Worm (Caenorhabditis elegans) whole organism, late embryonic: ENCODE results near the gene T18D3.9.

Source experiments
- ama-1 ChIP-seq: fragments of 150-350 bp; optimal IDR thresholded peaks from 2 replicates; lab custom pipeline; 2014
- ceh-34 ChIP-seq: sonication (generic microtip); optimal IDR thresholded peaks from 2 replicates; lab custom pipeline; 2016; ENCODE audit warnings: mild to moderate bottlenecking, missing genetic modification characterization, missing compliant biosample characterization
- ceh-9 ChIP-seq: sonication (generic microtip); optimal IDR thresholded peaks from 2 replicates; lab custom pipeline; 2016; ENCODE audit warnings: mild to moderate bottlenecking, missing genetic modification characterization, inconsistent platforms, missing compliant biosample characterization
- dmd-4 ChIP-seq: sonication (generic microtip); optimal IDR thresholded peaks from 2 replicates; lab custom pipeline; 2016; ENCODE audit warnings: borderline replicate concordance, missing genetic modification characterization, missing compliant biosample characterization
- dve-1 ChIP-seq: sonication (generic microtip); optimal IDR thresholded peaks from 2 replicates; lab custom pipeline; 2017; ENCODE audit warnings: antibody characterized with exemption, mild to moderate bottlenecking, missing genetic modification characterization, missing compliant biosample characterization
- elt-2 ChIP-seq: sonication (generic microtip); optimal IDR thresholded peaks from 2 replicates; lab custom pipeline; 2016; ENCODE audit warnings: missing genetic modification reagents, missing genetic modification characterization, missing compliant biosample characterization
- ets-4 ChIP-seq: sonication (generic microtip); optimal IDR thresholded peaks from 2 replicates; lab custom pipeline; 2016; ENCODE audit warnings: missing genetic modification characterization, missing compliant biosample characterization
- hlh-6 ChIP-seq: sonication (generic microtip); optimal IDR thresholded peaks from 2 replicates; lab custom pipeline; 2016; ENCODE audit warnings: missing genotype, missing genetic modification characterization, missing compliant biosample characterization
- pha-4 ChIP-seq: fragments of 150-350 bp; optimal IDR thresholded peaks from 2 replicates; lab custom pipeline; 2018; ENCODE audit warnings: missing biosample characterization, missing genetic modification reagents, missing genetic modification characterization

DNA sequence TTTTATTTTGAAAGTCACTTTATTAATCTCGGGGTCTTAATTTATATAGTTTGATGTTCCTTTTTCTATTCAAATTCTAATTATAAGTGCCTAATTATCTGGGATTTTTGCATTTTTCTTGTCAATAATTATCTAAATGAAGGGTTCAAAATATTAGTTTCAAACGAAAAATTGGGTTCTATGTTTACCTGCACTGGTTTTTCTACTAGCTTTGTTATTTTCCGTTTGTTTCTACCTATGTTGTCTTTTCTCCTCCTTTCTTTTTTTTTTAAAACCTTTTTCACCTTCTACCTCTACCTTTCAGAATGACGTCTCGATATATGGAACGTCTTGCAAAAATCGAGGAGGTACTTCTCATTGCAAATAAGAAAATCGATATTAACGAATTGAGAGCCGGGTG, 30.5 kb upstream of the T18D3.9 start, which contains the start of gene tbc-13:
- TF ChIP-seq elt-2 (tag; lab: Kevin White, UChicago): no peak
- no peak for TF ChIP-seq hlh-6 (tag; lab: Kevin White, UChicago)
- no peak for TF ChIP-seq ceh-9
- TF ChIP-seq dve-1 (tag; lab: Kevin White, UChicago): no peak
- no peak for TF ChIP-seq pha-4 (tag; lab: Kevin White, UChicago)
- TF ChIP-seq dmd-4 (tag; lab: Kevin White, UChicago): no peak
- TF ChIP-seq ama-1 (lab: Kevin White, UChicago): no peak
- TF ChIP-seq ceh-34 (tag; lab: Kevin White, UChicago): no peak
- no peak for TF ChIP-seq ets-4 (tag; lab: Kevin White, UChicago)
